Fruit fly (Drosophila melanogaster) whole organism, embryonic: ENCODE data around the gene CheB38c.

Experiments
- ATbp ChIP-seq: fragments of 200-800 bp; sonication (Bioruptor generic); optimal IDR thresholded peaks from 2 replicates; lab custom pipeline; 2017; ENCODE audit warnings: missing biosample characterization, mild to moderate bottlenecking, missing genetic modification characterization, missing genetic modification reagents
- CG12659 ChIP-seq: fragments of 200-800 bp; sonication (Bioruptor generic); optimal IDR thresholded peaks from 3 replicates; lab custom pipeline; 2017; ENCODE audit warnings: mild to moderate bottlenecking, missing biosample characterization, missing genetic modification reagents, missing genetic modification characterization
- CG13296 ChIP-seq: fragments of 200-800 bp; sonication (Bioruptor generic); optimal IDR thresholded peaks from 3 replicates; lab custom pipeline; 2018; ENCODE audit warnings: missing biosample characterization, mild to moderate bottlenecking, missing genetic modification characterization
- CG14441 ChIP-seq: fragments of 200-800 bp; sonication (Bioruptor generic); IDR thresholded peaks from 2 replicates; pipeline ENCODE4 v1.3.6; 2022; ENCODE audit warnings: missing biosample characterization, missing genetic modification characterization
- CG15514 ChIP-seq: fragments of 200-800 bp; sonication (Bioruptor generic); optimal IDR thresholded peaks from 3 replicates; lab custom pipeline; 2017; ENCODE audit warnings: missing biosample characterization, missing genetic modification characterization, mild to moderate bottlenecking, moderate library complexity, missing genetic modification reagents
- CG17361 ChIP-seq: fragments of 200-800 bp; sonication (Bioruptor generic); IDR thresholded peaks from 3 replicates; pipeline ENCODE4 v1.3.6; 2022; ENCODE audit warnings: missing biosample characterization, missing genetic modification characterization
- CG30403 ChIP-seq: fragments of 200-800 bp; sonication (Bioruptor generic); optimal IDR thresholded peaks from 3 replicates; lab custom pipeline; 2016; ENCODE audit warnings: missing biosample characterization, missing genetic modification characterization
- CG4404 ChIP-seq: fragments of 200-800 bp; sonication (Bioruptor generic); IDR thresholded peaks from 2 replicates; pipeline ENCODE4 v1.3.6; 2022; ENCODE audit warnings: missing biosample characterization, missing genetic modification characterization
- CG6689 ChIP-seq: fragments of 200-800 bp; sonication (Bioruptor generic); IDR thresholded peaks from 2 replicates; pipeline ENCODE4 v1.3.6; 2022; ENCODE audit warnings: missing biosample characterization, missing genetic modification characterization
- CG9215 ChIP-seq: fragments of 200-800 bp; sonication (Bioruptor generic); IDR thresholded peaks from 2 replicates; pipeline ENCODE4 v1.3.6; 2022; ENCODE audit warnings: missing biosample characterization, missing genetic modification characterization
- D19B ChIP-seq: fragments of 200-800 bp; sonication (Bioruptor generic); optimal IDR thresholded peaks from 2 replicates; lab custom pipeline; 2017; ENCODE audit warnings: missing biosample characterization, mild to moderate bottlenecking, missing genetic modification characterization
- Deaf1 ChIP-seq: fragments of 200-800 bp; optimal IDR thresholded peaks from 3 replicates; lab custom pipeline; 2019; ENCODE audit warnings: missing biosample characterization, mild to moderate bottlenecking, missing genetic modification characterization, moderate library complexity
- Doc3 ChIP-seq: fragments of 200-800 bp; sonication (Bioruptor generic); IDR thresholded peaks from 3 replicates; pipeline ENCODE4 v1.3.6; 2022; ENCODE audit warnings: missing biosample characterization, missing genetic modification characterization; ENCODE audit not compliant: partially characterized antibody
- Fer3 ChIP-seq: fragments of 200-800 bp; sonication (Bioruptor generic); optimal IDR thresholded peaks from 2 replicates; lab custom pipeline; 2018; ENCODE audit warnings: missing biosample characterization, mild to moderate bottlenecking, missing genetic modification characterization, moderate library complexity
- Gug ChIP-seq: fragments of 200-800 bp; sonication (Bioruptor generic); IDR thresholded peaks from 4 replicates; pipeline ENCODE4 v1.3.6; 2022; ENCODE audit warnings: missing biosample characterization, missing genetic modification characterization
- H15 ChIP-seq: fragments of 200-800 bp; sonication (Bioruptor generic); IDR thresholded peaks from 3 replicates; pipeline ENCODE4 v1.3.6; 2022; ENCODE audit warnings: missing biosample characterization, missing genetic modification characterization
- HmgD ChIP-seq: fragments of 200-800 bp; sonication (Bioruptor generic); optimal IDR thresholded peaks from 3 replicates; lab custom pipeline; 2016; ENCODE audit warnings: missing biosample characterization, missing genetic modification characterization
- Hr3 ChIP-seq: fragments of 200-800 bp; sonication (Bioruptor generic); optimal IDR thresholded peaks from 3 replicates; lab custom pipeline; 2016; ENCODE audit warnings: missing biosample characterization, missing genetic modification characterization
- Lim3 ChIP-seq: fragments of 200-800 bp; sonication (Bioruptor generic); IDR thresholded peaks from 2 replicates; pipeline ENCODE4 v1.3.6; 2022; ENCODE audit warnings: missing biosample characterization, missing genetic modification characterization
- Sox100B ChIP-seq: fragments of 200-800 bp; sonication (Bioruptor generic); optimal IDR thresholded peaks from 3 replicates; lab custom pipeline; 2018; ENCODE audit warnings: missing biosample characterization, mild to moderate bottlenecking, missing genetic modification characterization
- Stat92E ChIP-seq, 3 experiments: fragments of >200 bp in 2 of 3; fragments of 200-800 bp in 1 of 3; sonication (Bioruptor generic) in 1 of 3; optimal IDR thresholded peaks; 2 replicates each; lab custom pipeline; 2017 to 2019; ENCODE audit warnings: missing biosample characterization in 3 of 3, missing genetic modification characterization in 3 of 3, mild to moderate bottlenecking in 1 of 3, moderate library complexity in 1 of 3
- Xbp1 ChIP-seq: fragments of 200-800 bp; sonication (Bioruptor generic); optimal IDR thresholded peaks from 3 replicates; lab custom pipeline; 2016; ENCODE audit warnings: missing biosample characterization, mild to moderate bottlenecking, missing genetic modification characterization
- bsh ChIP-seq, 2 experiments: fragments of 200-800 bp; sonication (Bioruptor generic); optimal IDR thresholded peaks; 2 replicates each; lab custom pipeline; 2017 to 2018; ENCODE audit warnings: mild to moderate bottlenecking in 2 of 2, missing biosample characterization in 2 of 2, missing genetic modification characterization in 2 of 2, moderate library complexity in 1 of 2
- chif ChIP-seq, 2 experiments: fragments of 200-800 bp; sonication (Bioruptor generic); optimal IDR thresholded peaks; 3 replicates each; lab custom pipeline; 2016; ENCODE audit warnings: missing biosample characterization in 2 of 2, missing genetic modification characterization in 2 of 2
- chinmo ChIP-seq: fragments of 200-800 bp; sonication (Bioruptor generic); IDR thresholded peaks from 4 replicates; pipeline ENCODE4 v1.3.6; 2022; ENCODE audit warnings: missing biosample characterization, missing genetic modification characterization; ENCODE audit not compliant: partially characterized antibody
- chm ChIP-seq: fragments of 200-800 bp; sonication (Bioruptor generic); IDR thresholded peaks from 2 replicates; pipeline ENCODE4 v1.3.6; 2022; ENCODE audit warnings: missing biosample characterization, missing genetic modification characterization
- ci ChIP-seq: fragments of 200-800 bp; sonication (Bioruptor generic); IDR thresholded peaks from 3 replicates; pipeline ENCODE4 v1.3.6; 2022; ENCODE audit warnings: missing biosample characterization, missing genetic modification characterization
- crc ChIP-seq: fragments of 200-800 bp; sonication (Bioruptor generic); optimal IDR thresholded peaks from 2 replicates; lab custom pipeline; 2016; ENCODE audit warnings: missing biosample characterization, missing genetic modification characterization
- crol ChIP-seq: fragments of 200-800 bp; sonication (Bioruptor generic); IDR thresholded peaks from 2 replicates; pipeline ENCODE4 v1.3.6; 2022; ENCODE audit warnings: missing biosample characterization, missing genetic modification characterization
- cwo ChIP-seq: fragments of 200-800 bp; sonication (Bioruptor generic); optimal IDR thresholded peaks from 3 replicates; lab custom pipeline; 2017; ENCODE audit warnings: missing biosample characterization, missing genetic modification characterization, mild to moderate bottlenecking, moderate library complexity, missing genetic modification reagents
- dysf ChIP-seq: fragments of 200-800 bp; sonication (Bioruptor generic); IDR thresholded peaks from 3 replicates; pipeline ENCODE4 v1.3.6; 2022; ENCODE audit warnings: missing biosample characterization, missing genetic modification characterization
- esg ChIP-seq: fragments of 200-800 bp; sonication (Bioruptor generic); conservative IDR thresholded peaks from 2 replicates; pipeline ENCODE4 v1.3.6; 2022; ENCODE audit warnings: missing biosample characterization, missing genetic modification characterization
- eve ChIP-seq, 2 experiments: fragments of >200 bp; optimal IDR thresholded peaks; 2 replicates each; lab custom pipeline; 2017; ENCODE audit warnings: missing biosample characterization in 2 of 2, missing genetic modification characterization in 2 of 2
- ewg ChIP-seq: fragments of 200-800 bp; sonication (Bioruptor generic); optimal IDR thresholded peaks from 3 replicates; lab custom pipeline; 2017; ENCODE audit warnings: mild to moderate bottlenecking, missing biosample characterization, missing genetic modification reagents, missing genetic modification characterization
- fd3F ChIP-seq: fragments of 200-800 bp; sonication (Bioruptor generic); optimal IDR thresholded peaks from 2 replicates; lab custom pipeline; 2018; ENCODE audit warnings: missing biosample characterization, mild to moderate bottlenecking, missing genetic modification characterization, moderate library complexity
- gcm ChIP-seq: fragments of 200-800 bp; sonication (Bioruptor generic); optimal IDR thresholded peaks from 2 replicates; lab custom pipeline; 2019; ENCODE audit warnings: missing biosample characterization, mild to moderate bottlenecking, missing genetic modification characterization, moderate library complexity
- gt ChIP-seq: fragments of 200-800 bp; sonication (Bioruptor generic); IDR thresholded peaks from 2 replicates; pipeline ENCODE4 v1.3.6; 2022; ENCODE audit warnings: missing biosample characterization, missing genetic modification characterization
- hkb ChIP-seq, 2 experiments: fragments of 200-800 bp in 1 of 2; fragments of >200 bp in 1 of 2; sonication (Bioruptor generic) in 1 of 2; IDR thresholded peaks in 1 of 2; optimal IDR thresholded peaks in 1 of 2; 2 replicates each; pipeline versions ENCODE4 v1.3.6 to Lab custom; 2017 to 2022; ENCODE audit warnings: missing biosample characterization in 1 of 2, missing genetic modification characterization in 1 of 2
- lilli ChIP-seq: fragments of 200-800 bp; sonication (Bioruptor generic); optimal IDR thresholded peaks from 3 replicates; lab custom pipeline; 2016; ENCODE audit warnings: missing biosample characterization, missing genetic modification characterization
- lmd ChIP-seq: fragments of 200-800 bp; sonication (Bioruptor generic); IDR thresholded peaks from 2 replicates; pipeline ENCODE4 v1.3.6; 2022; ENCODE audit warnings: missing biosample characterization, missing genetic modification characterization
- mirr ChIP-seq: fragments of 200-800 bp; sonication (Bioruptor generic); optimal IDR thresholded peaks from 3 replicates; lab custom pipeline; 2018; ENCODE audit warnings: missing biosample characterization, mild to moderate bottlenecking, missing genetic modification characterization
- oc ChIP-seq: fragments of 200-800 bp; sonication (Bioruptor generic); optimal IDR thresholded peaks from 2 replicates; lab custom pipeline; 2018; ENCODE audit warnings: missing biosample characterization, mild to moderate bottlenecking, missing genetic modification characterization, moderate library complexity
- org-1 ChIP-seq: fragments of 200-800 bp; sonication (Bioruptor generic); optimal IDR thresholded peaks from 2 replicates; lab custom pipeline; 2017; ENCODE audit warnings: missing biosample characterization, missing genetic modification characterization
- peb ChIP-seq: fragments of 200-800 bp; sonication (Bioruptor generic); IDR thresholded peaks from 2 replicates; pipeline ENCODE4 v1.3.6; 2022; ENCODE audit warnings: missing biosample characterization, missing genetic modification characterization
- pum ChIP-seq: fragments of 200-800 bp; sonication (Bioruptor generic); optimal IDR thresholded peaks from 2 replicates; lab custom pipeline; 2016; ENCODE audit warnings: missing biosample characterization, missing genetic modification characterization
- sd ChIP-seq: fragments of 200-800 bp; sonication (Bioruptor generic); optimal IDR thresholded peaks from 3 replicates; lab custom pipeline; 2018; ENCODE audit warnings: missing biosample characterization, mild to moderate bottlenecking, missing genetic modification characterization, moderate library complexity
- sim ChIP-seq: fragments of 200-800 bp; sonication (Bioruptor generic); IDR thresholded peaks from 2 replicates; pipeline ENCODE4 v1.3.6; 2022; ENCODE audit warnings: missing biosample characterization, missing genetic modification characterization
- sima ChIP-seq: fragments of 200-800 bp; sonication (Bioruptor generic); optimal IDR thresholded peaks from 2 replicates; lab custom pipeline; 2016; ENCODE audit warnings: missing biosample characterization, missing genetic modification characterization
- so ChIP-seq: fragments of 200-800 bp; sonication (Bioruptor generic); IDR thresholded peaks from 3 replicates; pipeline ENCODE4 v1.3.6; 2022; ENCODE audit warnings: missing biosample characterization, missing genetic modification characterization

Gene CheB38c

DNA sequence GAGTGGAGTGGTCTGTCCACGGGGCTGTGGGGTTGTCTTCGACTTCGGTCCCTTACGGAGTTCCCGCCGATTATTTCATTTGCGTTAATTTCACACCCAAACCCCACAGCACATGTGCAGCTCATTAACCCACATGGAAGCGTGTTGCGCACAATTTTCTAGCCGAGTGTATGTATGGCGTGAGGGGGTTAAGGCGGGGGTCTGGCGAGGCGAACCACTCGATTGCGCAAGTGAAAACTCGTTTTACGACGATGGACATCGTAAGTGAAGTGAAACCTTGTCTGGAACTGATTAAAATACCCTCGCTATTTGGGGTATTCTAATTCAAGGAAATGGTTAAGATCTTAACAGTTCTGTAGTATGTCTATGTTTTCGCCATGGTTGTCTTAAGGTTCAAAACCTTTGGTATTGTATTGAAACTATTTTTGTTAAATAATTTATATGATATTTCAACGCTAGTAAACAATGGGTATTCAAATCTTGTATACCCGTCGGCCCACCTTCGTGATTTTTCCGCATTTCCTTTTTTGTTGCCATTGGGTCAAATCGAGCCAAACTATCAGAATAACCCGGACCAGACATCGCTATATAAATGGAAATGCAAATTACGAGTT is 9.5 kb downstream of the CheB38c start (continued):
- TF ChIP-seq CG15514 (GFP tag; lab: Kevin White, UChicago) (peak; percentile 13), Hr3 (peak; percentile 21), Deaf1 (tag; lab: Kevin White, UChicago) (peak; percentile 42), CG9215 (GFP tag; lab: Robert Waterston, UW) (0 out of 2 replicates have a peak, but pooled peaks have one; percentile 16), eve (GFP tag; optimal IDR thresholded peaks at IDR 0.05; lab: Kevin White, UChicago) (peak in 1 of 2 experiments; percentile 68), chm (no peak), sim (GFP tag; lab: Robert Waterston, UW) (no peak), lmd (GFP tag; lab: Robert Waterston, UW) (peak; percentile 53; the same call in 1 of the 2 replicates), ci (peak; percentile 75), Gug (GFP tag; lab: Robert Waterston, UW) (0 out of 4 replicates have a peak, but pooled peaks have one; percentile 7), Stat92E (GFP tag; optimal IDR thresholded peaks at IDR 0.05; lab: Kevin White, UChicago) (no peak), crol (peak; percentile 82), esg (GFP tag; lab: Robert Waterston, UW) (peak; percentile 63), CG6689 (GFP tag; lab: Robert Waterston, UW) (peak; percentile 59), Doc3 (GFP tag; lab: Robert Waterston, UW) (no peak), bsh (GFP tag; optimal IDR thresholded peaks at IDR 0.05; lab: Kevin White, UChicago) (peak; percentile 59 to 62), chif (GFP tag; optimal IDR thresholded peaks at IDR 0.05; lab: Kevin White, UChicago) (peak in 1 of 2 experiments; percentile 35), sima (GFP tag; lab: Kevin White, UChicago) (no peak), ATbp (peak; percentile 55), pum (GFP tag; lab: Kevin White, UChicago) (no peak), gt (GFP tag; lab: Robert Waterston, UW) (no peak), crc (no peak), fd3F (peak; percentile 29), H15 (GFP tag; lab: Robert Waterston, UW) (peak; percentile 60; the same call in 2 of the 3 replicates), gcm (GFP tag; lab: Kevin White, UChicago) (peak; percentile 22), D19B (peak; percentile 62), HmgD (no peak), chinmo (GFP tag; lab: Robert Waterston, UW) (0 out of 4 replicates have a peak, but pooled peaks have one; percentile 36), cwo (GFP tag; lab: Kevin White, UChicago) (peak; percentile 38), so (GFP tag; lab: Robert Waterston, UW) (peak; percentile 64; the same call in 2 of the 3 replicates), CG30403 (GFP tag; lab: Kevin White, UChicago) (peak; percentile 57), Lim3 (no peak), CG17361 (GFP tag; lab: Robert Waterston, UW) (peak; percentile 64; the same call in 1 of the 3 replicates), lilli (peak; percentile 15), dysf (GFP tag; lab: Robert Waterston, UW) (peak; percentile 50; the same call in 1 of the 3 replicates), org-1 (GFP tag; lab: Kevin White, UChicago) (peak; percentile 15), hkb (optimal IDR thresholded peaks at IDR 0.05; lab: Kevin White, UChicago) (no peak), hkb (GFP tag; IDR thresholded peaks at IDR 0.05; lab: Robert Waterston, UW) (peak; percentile 72), oc (tag; lab: Kevin White, UChicago) (peak; percentile 6), ewg (peak; percentile 31), Sox100B (GFP tag; lab: Kevin White, UChicago) (peak; percentile 34), CG4404 (GFP tag; lab: Robert Waterston, UW) (no peak), CG13296 (GFP tag; lab: Kevin White, UChicago) (peak; percentile 68), mirr (no peak), Fer3 (tag; lab: Kevin White, UChicago) (peak; percentile 41), peb (GFP tag; lab: Robert Waterston, UW) (no peak), sd (tag; lab: Kevin White, UChicago) (peak; percentile 3), Xbp1 (GFP tag; lab: Kevin White, UChicago) (peak; percentile 52), CG12659 (GFP tag; lab: Kevin White, UChicago) (peak; percentile 42), CG14441 (peak; percentile 62)
